Worm (Caenorhabditis elegans) whole organism, young adult: ENCODE results near the gene flp-9.

Experiments used
- B0336.3 ChIP-seq: fragments of 200-800 bp; sonication (Bioruptor generic); IDR thresholded peaks from 2 replicates; pipeline ENCODE4 v1.3.6; 2022; ENCODE audit warnings: missing genetic modification characterization, missing compliant biosample characterization
- F39B2.1 ChIP-seq: fragments of 200-800 bp; sonication (Bioruptor generic); IDR thresholded peaks from 2 replicates; pipeline ENCODE4 v1.3.6; 2022; ENCODE audit warnings: missing genetic modification reagents, missing genetic modification characterization, missing compliant biosample characterization
- F55B11.4 ChIP-seq: sonication (generic microtip); optimal IDR thresholded peaks from 2 replicates; lab custom pipeline; 2016; ENCODE audit warnings: missing compliant biosample characterization, missing genetic modification characterization, borderline replicate concordance; ENCODE audit not compliant: insufficient read depth
- F57A8.1 ChIP-seq: fragments of 200-800 bp; sonication (Bioruptor generic); optimal IDR thresholded peaks from 2 replicates; lab custom pipeline; 2018; ENCODE audit warnings: mild to moderate bottlenecking, missing genetic modification characterization, moderate library complexity, missing compliant biosample characterization
- K11D2.4 ChIP-seq: fragments of 200-800 bp; sonication (Bioruptor generic); IDR thresholded peaks from 2 replicates; pipeline ENCODE4 v1.3.6; 2022; ENCODE audit warnings: missing genetic modification reagents, missing genetic modification characterization, missing compliant biosample characterization
- K12H6.12 ChIP-seq: fragments of 200-800 bp; sonication (Bioruptor generic); optimal IDR thresholded peaks from 2 replicates; lab custom pipeline; 2018; ENCODE audit warnings: mild to moderate bottlenecking, missing genetic modification characterization, missing compliant biosample characterization
- T26A5.8 ChIP-seq: sonication (generic microtip); optimal IDR thresholded peaks from 2 replicates; lab custom pipeline; 2016; ENCODE audit warnings: missing genetic modification characterization, missing compliant biosample characterization
- Y53F4B.3 ChIP-seq: fragments of 200-800 bp; sonication (Bioruptor generic); IDR thresholded peaks from 2 replicates; pipeline ENCODE4 v1.3.6; 2022; ENCODE audit warnings: missing genetic modification reagents, missing genetic modification characterization, missing compliant biosample characterization
- ZK185.1 ChIP-seq: sonication (generic microtip); optimal IDR thresholded peaks from 2 replicates; lab custom pipeline; 2016; ENCODE audit warnings: mild to moderate bottlenecking, missing genetic modification characterization, missing compliant biosample characterization; ENCODE audit not compliant: poor library complexity, severe bottlenecking
- athp-1 ChIP-seq: sonication (generic microtip); optimal IDR thresholded peaks from 2 replicates; lab custom pipeline; 2017; ENCODE audit warnings: mild to moderate bottlenecking, missing genetic modification characterization, missing compliant biosample characterization
- cebp-1 ChIP-seq, 2 experiments: fragments of 200-800 bp in 1 of 2; sonication (Bioruptor generic) in 1 of 2; sonication (generic microtip) in 1 of 2; IDR thresholded peaks in 1 of 2; optimal IDR thresholded peaks in 1 of 2; 2 replicates each; pipeline versions ENCODE4 v1.3.6 to Lab custom; 2017 to 2022; ENCODE audit warnings: missing compliant biosample characterization in 2 of 2, missing genetic modification characterization in 2 of 2, mild to moderate bottlenecking in 1 of 2, missing genetic modification reagents in 1 of 2, moderate library complexity in 1 of 2
- ceh-40 ChIP-seq: fragments of 200-800 bp; sonication (Bioruptor generic); IDR thresholded peaks from 2 replicates; pipeline ENCODE4 v1.3.6; 2022; ENCODE audit warnings: missing genetic modification characterization, missing compliant biosample characterization
- ceh-58 ChIP-seq: fragments of 200-800 bp; sonication (Bioruptor generic); IDR thresholded peaks from 2 replicates; pipeline ENCODE4 v1.3.6; 2022; ENCODE audit warnings: missing genetic modification characterization, missing compliant biosample characterization
- ceh-79 ChIP-seq: sonication (generic microtip); optimal IDR thresholded peaks from 2 replicates; lab custom pipeline; 2017; ENCODE audit warnings: mild to moderate bottlenecking, missing genetic modification characterization, missing compliant biosample characterization
- ceh-91 ChIP-seq: fragments of 200-800 bp; sonication (Bioruptor generic); IDR thresholded peaks from 2 replicates; pipeline ENCODE4 v1.3.6; 2022; ENCODE audit warnings: missing genetic modification reagents, missing genetic modification characterization, missing compliant biosample characterization
- dpff-1 ChIP-seq: sonication (generic microtip); optimal IDR thresholded peaks from 2 replicates; lab custom pipeline; 2017; ENCODE audit warnings: mild to moderate bottlenecking, missing genetic modification characterization, missing compliant biosample characterization
- efl-1 ChIP-seq: fragments of 150-350 bp; optimal IDR thresholded peaks from 2 replicates; lab custom pipeline; 2014; ENCODE audit warnings: missing biosample characterization, missing genetic modification reagents, missing genetic modification characterization
- egrh-3 ChIP-seq: fragments of 200-800 bp; sonication (Bioruptor generic); IDR thresholded peaks from 2 replicates; pipeline ENCODE4 v1.3.6; 2022; ENCODE audit warnings: missing genetic modification reagents, missing genetic modification characterization, missing compliant biosample characterization
- hmg-1.2 ChIP-seq: fragments of 200-800 bp; sonication (Bioruptor generic); IDR thresholded peaks from 2 replicates; pipeline ENCODE4 v1.3.6; 2022; ENCODE audit warnings: missing genetic modification reagents, missing genetic modification characterization, missing compliant biosample characterization
- hrde-1 ChIP-seq: sonication (generic microtip); optimal IDR thresholded peaks from 2 replicates; lab custom pipeline; 2016; ENCODE audit warnings: missing genetic modification characterization, mild to moderate bottlenecking, missing compliant biosample characterization, moderate library complexity, missing genotype, missing genetic modification reagents, borderline replicate concordance
- lag-1 ChIP-seq: fragments of 200-800 bp; sonication (Bioruptor generic); IDR thresholded peaks from 2 replicates; pipeline ENCODE4 v1.3.6; 2022; ENCODE audit warnings: missing genetic modification reagents, missing genetic modification characterization, missing compliant biosample characterization
- let-607 ChIP-seq, 2 experiments: fragments of 200-800 bp in 1 of 2; sonication (Bioruptor generic) in 1 of 2; sonication (generic microtip) in 1 of 2; optimal IDR thresholded peaks; 2 replicates each; lab custom pipeline; 2016 to 2018; ENCODE audit warnings: mild to moderate bottlenecking in 2 of 2, missing compliant biosample characterization in 2 of 2, missing genetic modification characterization in 2 of 2, moderate library complexity in 2 of 2, missing genotype in 1 of 2
- lin-35 ChIP-seq, 3 experiments: fragments of 150-350 bp in 2 of 3; sonication (generic microtip) in 1 of 3; optimal IDR thresholded peaks; 2 replicates each; lab custom pipeline; 2014 to 2018; ENCODE audit warnings: missing biosample characterization in 3 of 3, missing genetic modification characterization in 3 of 3, missing genetic modification reagents in 3 of 3
- lin-40 ChIP-seq: sonication (generic microtip); optimal IDR thresholded peaks from 2 replicates; lab custom pipeline; 2016; ENCODE audit warnings: missing genetic modification characterization, mild to moderate bottlenecking, missing compliant biosample characterization, missing genotype, missing genetic modification reagents
- lir-1 ChIP-seq: fragments of 200-800 bp; sonication (Bioruptor generic); conservative IDR thresholded peaks from 2 replicates; pipeline ENCODE4 v1.3.6; 2022; ENCODE audit warnings: missing genetic modification reagents, missing genetic modification characterization, missing compliant biosample characterization
- madf-10 ChIP-seq: sonication (generic microtip); optimal IDR thresholded peaks from 2 replicates; lab custom pipeline; 2016; ENCODE audit warnings: mild to moderate bottlenecking, missing genetic modification characterization, missing compliant biosample characterization
- mcd-1 ChIP-seq: fragments of 200-800 bp; sonication (Bioruptor generic); IDR thresholded peaks from 2 replicates; pipeline ENCODE4 v1.3.6; 2022; ENCODE audit warnings: missing genetic modification reagents, missing genetic modification characterization, missing compliant biosample characterization
- mes-4 ChIP-seq: sonication (generic microtip); optimal IDR thresholded peaks from 2 replicates; lab custom pipeline; 2016; ENCODE audit warnings: missing genotype, missing genetic modification characterization, missing compliant biosample characterization
- nfya-2 ChIP-seq: fragments of 200-800 bp; sonication (Bioruptor generic); IDR thresholded peaks from 2 replicates; pipeline ENCODE4 v1.3.6; 2022; ENCODE audit warnings: missing genetic modification reagents, missing genetic modification characterization, missing compliant biosample characterization
- nfyb-1 ChIP-seq: fragments of 200-800 bp; sonication (Bioruptor generic); IDR thresholded peaks from 2 replicates; pipeline ENCODE4 v1.3.6; 2022; ENCODE audit warnings: missing genetic modification reagents, missing genetic modification characterization, missing compliant biosample characterization
- nhr-27 ChIP-seq: fragments of 200-800 bp; sonication (Bioruptor generic); optimal IDR thresholded peaks from 2 replicates; lab custom pipeline; 2018; ENCODE audit warnings: mild to moderate bottlenecking, missing genetic modification characterization, moderate library complexity, missing compliant biosample characterization
- nhr-80 ChIP-seq: sonication (generic microtip); optimal IDR thresholded peaks from 2 replicates; lab custom pipeline; 2016; ENCODE audit warnings: missing genetic modification characterization, missing compliant biosample characterization
- pha-4 ChIP-seq: fragments of 150-350 bp; sonication (generic microtip); optimal IDR thresholded peaks from 2 replicates; lab custom pipeline; 2014; ENCODE audit warnings: missing biosample characterization, missing genetic modification reagents, missing genetic modification characterization
- rec-8 ChIP-seq, 2 experiments: sonication (generic microtip); optimal IDR thresholded peaks; 2 replicates each; lab custom pipeline; 2016; ENCODE audit warnings: mild to moderate bottlenecking in 2 of 2, missing genetic modification characterization in 2 of 2, missing genetic modification reagents in 2 of 2, missing genotype in 2 of 2, missing biosample characterization in 1 of 2, missing compliant biosample characterization in 1 of 2, moderate library complexity in 1 of 2
- rpc-1 ChIP-seq, 2 experiments: fragments of 150-350 bp in 1 of 2; sonication (generic microtip) in 1 of 2; optimal IDR thresholded peaks; 2 replicates each; lab custom pipeline; 2014 to 2018; ENCODE audit warnings: missing biosample characterization in 1 of 2, missing genetic modification characterization in 1 of 2, missing genetic modification reagents in 1 of 2, missing genotype in 1 of 2
- snpc-1.1 ChIP-seq: sonication (generic microtip); optimal IDR thresholded peaks from 2 replicates; lab custom pipeline; 2017; ENCODE audit warnings: missing genetic modification characterization, mild to moderate bottlenecking, missing compliant biosample characterization, antibody characterized with exemption, moderate library complexity, missing genotype, missing genetic modification reagents; ENCODE audit not compliant: insufficient read depth
- snpc-3.4 ChIP-seq: sonication (generic microtip); optimal IDR thresholded peaks from 2 replicates; lab custom pipeline; 2017; ENCODE audit warnings: missing genetic modification characterization, mild to moderate bottlenecking, missing compliant biosample characterization, antibody characterized with exemption, moderate library complexity, missing genotype, missing genetic modification reagents
- snpc-4 ChIP-seq, 5 experiments: fragments of 150-350 bp in 1 of 5; sonication (generic microtip) in 4 of 5; optimal IDR thresholded peaks; 2 replicates each; lab custom pipeline; 2014 to 2018; ENCODE audit warnings: missing genetic modification characterization in 5 of 5, missing biosample characterization in 3 of 5, antibody characterized with exemption in 2 of 5, mild to moderate bottlenecking in 2 of 5, missing compliant biosample characterization in 2 of 5, missing genotype in 2 of 5, moderate library complexity in 2 of 5, missing genetic modification reagents in 1 of 5
- somi-1 ChIP-seq: fragments of 200-800 bp; sonication (Bioruptor generic); optimal IDR thresholded peaks from 2 replicates; lab custom pipeline; 2018; ENCODE audit warnings: mild to moderate bottlenecking, missing genetic modification characterization, missing compliant biosample characterization
- tbp1 ChIP-seq: fragments of 200-800 bp; sonication (Bioruptor generic); optimal IDR thresholded peaks from 2 replicates; lab custom pipeline; 2018; ENCODE audit warnings: mild to moderate bottlenecking, missing genetic modification characterization, missing compliant biosample characterization
- unc-130 ChIP-seq: sonication (generic microtip); optimal IDR thresholded peaks from 2 replicates; lab custom pipeline; 2016; ENCODE audit warnings: missing genetic modification reagents, missing genetic modification characterization, missing compliant biosample characterization
- xnd-1 ChIP-seq: sonication (generic microtip); optimal IDR thresholded peaks from 2 replicates; lab custom pipeline; 2016; ENCODE audit warnings: missing genotype, missing genetic modification reagents, missing genetic modification characterization, missing compliant biosample characterization
- zfh-2 ChIP-seq: fragments of 200-800 bp; sonication (Bioruptor generic); conservative IDR thresholded peaks from 2 replicates; pipeline ENCODE4 v1.3.6; 2022; ENCODE audit warnings: missing genetic modification reagents, missing genetic modification characterization, missing compliant biosample characterization
- zim-3 ChIP-seq: sonication (generic microtip); optimal IDR thresholded peaks from 2 replicates; lab custom pipeline; 2017; ENCODE audit warnings: mild to moderate bottlenecking, missing genetic modification characterization, moderate library complexity, missing compliant biosample characterization
- ztf-18 ChIP-seq: sonication (generic microtip); optimal IDR thresholded peaks from 2 replicates; lab custom pipeline; 2016; ENCODE audit warnings: missing genotype, mild to moderate bottlenecking, missing genetic modification characterization, missing compliant biosample characterization
- ztf-6 ChIP-seq: fragments of 200-800 bp; sonication (Bioruptor generic); IDR thresholded peaks from 2 replicates; pipeline ENCODE4 v1.3.6; 2022; ENCODE audit warnings: missing genetic modification reagents, missing genetic modification characterization, missing compliant biosample characterization

The flp-9 gene

ce11 chrIV:12771414-12771813 lies 14.0 kb upstream of the flp-9 start (continued):
- TF ChIP-seq rec-8 (tag; optimal IDR thresholded peaks at IDR 0.05; lab: Kevin White, UChicago) (no peak), let-607 (tag; optimal IDR thresholded peaks at IDR 0.05; lab: Kevin White, UChicago) (no peak), T26A5.8 (tag; lab: Kevin White, UChicago) (no peak), K12H6.12 (peak; percentile 73), snpc-4 (GFP tag; optimal IDR thresholded peaks at IDR 0.05; lab: Kevin White, UChicago) (no peak), snpc-4 (tag; optimal IDR thresholded peaks at IDR 0.05; lab: Kevin White, UChicago) (peak in 1 of 4 experiments; percentile 22), lir-1 (GFP tag; lab: Robert Waterston, UW) (0 out of 2 replicates have a peak, but pooled peaks have one; percentile 42), athp-1 (tag; lab: Kevin White, UChicago) (no peak), K11D2.4 (GFP tag; lab: Robert Waterston, UW) (0 out of 2 replicates have a peak, but pooled peaks have one; percentile 40), ztf-18 (no peak), F55B11.4 (tag; lab: Kevin White, UChicago) (no peak), xnd-1 (tag; lab: Kevin White, UChicago) (no peak), ceh-58 (GFP tag; lab: Robert Waterston, UW) (no peak), nhr-80 (tag; lab: Kevin White, UChicago) (no peak), F39B2.1 (GFP tag; lab: Robert Waterston, UW) (no peak), hrde-1 (no peak), ceh-40 (GFP tag; lab: Robert Waterston, UW) (no peak), snpc-3.4 (tag; lab: Kevin White, UChicago) (no peak), snpc-1.1 (no peak), ZK185.1 (tag; lab: Kevin White, UChicago) (no peak), zim-3 (peak; percentile 24), rpc-1 (optimal IDR thresholded peaks at IDR 0.05; lab: Kevin White, UChicago) (no peak), rpc-1 (tag; optimal IDR thresholded peaks at IDR 0.05; lab: Kevin White, UChicago) (no peak), efl-1 (GFP tag; lab: Kevin White, UChicago) (no peak), madf-10 (tag; lab: Kevin White, UChicago) (peak; percentile 47), F57A8.1 (GFP tag; lab: Kevin White, UChicago) (no peak), somi-1 (GFP tag; lab: Kevin White, UChicago) (peak; percentile 3), mcd-1 (peak; percentile 39), cebp-1 (GFP tag; IDR thresholded peaks at IDR 0.05; lab: Robert Waterston, UW) (no peak), cebp-1 (tag; optimal IDR thresholded peaks at IDR 0.05; lab: Kevin White, UChicago) (peak; percentile 58), Y53F4B.3 (GFP tag; lab: Robert Waterston, UW) (no peak), hmg-1.2 (GFP tag; lab: Robert Waterston, UW) (0 out of 2 replicates have a peak, but pooled peaks have one; percentile 26), pha-4 (tag; lab: Kevin White, UChicago) (no peak), nhr-27 (tag; lab: Kevin White, UChicago) (no peak), nfya-2 (0 out of 2 replicates have a peak, but pooled peaks have one; percentile 4), ceh-91 (no peak), tbp1 (GFP tag; lab: Kevin White, UChicago) (no peak), lin-40 (tag; lab: Kevin White, UChicago) (peak; percentile 35), ceh-79 (no peak), B0336.3 (GFP tag; lab: Robert Waterston, UW) (no peak), zfh-2 (peak; percentile 97), dpff-1 (tag; lab: Kevin White, UChicago) (no peak), nfyb-1 (GFP tag; lab: Robert Waterston, UW) (no peak), mes-4 (tag; lab: Kevin White, UChicago) (no peak), lin-35 (GFP tag; optimal IDR thresholded peaks at IDR 0.05; lab: Kevin White, UChicago) (peak in 1 of 3 experiments; percentile 41), lag-1 (GFP tag; lab: Robert Waterston, UW) (no peak), egrh-3 (GFP tag; lab: Robert Waterston, UW) (peak; percentile 76), ztf-6 (GFP tag; lab: Robert Waterston, UW) (peak; percentile 26; the same call in 1 of the 2 replicates), unc-130 (GFP tag; lab: Kevin White, UChicago) (no peak)
